Worm (Caenorhabditis elegans): ENCODE data around the gene srj-53.

Gene srj-53

DNA sequence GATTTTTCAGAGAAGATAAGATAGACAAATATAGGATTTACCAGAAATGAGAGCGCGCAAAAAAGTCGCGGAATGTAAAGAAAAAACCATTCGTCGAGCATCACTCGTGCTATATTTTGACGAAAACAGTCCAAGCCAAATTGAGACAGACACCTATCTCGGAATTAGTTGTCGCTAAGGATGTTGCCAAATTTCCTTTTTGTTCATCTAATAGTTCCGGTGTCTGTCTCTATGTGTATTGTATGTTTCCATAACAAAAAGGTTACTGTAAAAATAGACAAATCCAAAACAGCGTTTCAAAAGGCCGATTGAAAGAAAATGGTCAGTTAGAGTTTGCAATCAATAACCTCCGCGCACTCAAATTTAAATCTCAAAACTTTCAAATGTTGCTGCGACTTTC lies at the start of gene srj-53:
Gene srj-53, minus strand, starts transcription at position 101 of the 400 bp plus-strand sequence.
- no peak for TF ChIP-seq gei-17 (GFP tag; optimal IDR thresholded peaks at IDR 0.05)
- TF ChIP-seq cebp-1 (GFP tag; IDR thresholded peaks at IDR 0.05) = no peak
- no peak for TF ChIP-seq cebp-1 (tag; optimal IDR thresholded peaks at IDR 0.05)
- no peak for TF ChIP-seq egl-18 (GFP tag; IDR thresholded peaks at IDR 0.05)
- no peak for TF ChIP-seq egrh-3 (GFP tag; IDR thresholded peaks at IDR 0.05)
- TF ChIP-seq pha-4 (tag; optimal IDR thresholded peaks at IDR 0.05) = no peak
- TF ChIP-seq efl-1 (GFP tag; optimal IDR thresholded peaks at IDR 0.05) = no peak
- no peak for TF ChIP-seq hmg-20 (GFP tag; IDR thresholded peaks at IDR 0.05)

DNA sequence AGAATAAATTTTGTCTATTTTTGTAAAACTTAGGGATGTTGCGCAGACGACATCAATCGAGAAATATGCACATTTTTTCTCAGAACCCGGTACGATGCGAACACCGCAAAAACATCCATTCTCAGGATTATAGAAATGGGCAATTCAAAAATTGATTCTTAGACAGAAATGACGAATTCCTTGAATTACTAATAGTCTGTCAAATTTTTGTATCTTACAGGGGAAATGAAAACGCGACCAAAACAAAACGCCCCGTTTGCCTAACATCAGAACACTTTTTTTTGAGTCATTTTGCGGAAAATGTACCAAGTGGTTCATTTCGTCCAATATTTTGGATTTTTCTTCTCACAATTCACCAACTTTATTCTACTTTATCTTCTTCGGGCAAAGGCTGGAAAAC lies 48.8 kb upstream of the srj-53 start, which contains the start of gene str-134:
Gene str-134, plus strand, starts transcription at position 301 of the 400 bp plus-strand sequence.
- no peak for TF ChIP-seq ztf-28 (GFP tag; IDR thresholded peaks at IDR 0.05)
- TF ChIP-seq hlh-12 (tag; optimal IDR thresholded peaks at IDR 0.05) = no peak
- TF ChIP-seq nfya-1 (tag; optimal IDR thresholded peaks at IDR 0.05; ENCODE audit: borderline replicate concordance, insufficient read depth) = no peak
- TF ChIP-seq ceh-40 (GFP tag; IDR thresholded peaks at IDR 0.05) = no peak
- TF ChIP-seq madf-8 (GFP tag; conservative IDR thresholded peaks at IDR 0.05) = no peak
- no peak for TF ChIP-seq hsf-1 (GFP tag; IDR thresholded peaks at IDR 0.05)
- no peak for TF ChIP-seq tbx-9 (tag; optimal IDR thresholded peaks at IDR 0.05; ENCODE audit: borderline replicate concordance)
- TF ChIP-seq snpc-1.1 (tag; optimal IDR thresholded peaks at IDR 0.05; ENCODE audit: insufficient read depth) = no peak
- no peak for TF ChIP-seq ztf-26 (tag; optimal IDR thresholded peaks at IDR 0.05)
- TF ChIP-seq F22D6.2 (tag; optimal IDR thresholded peaks at IDR 0.05) = no peak
- no peak for TF ChIP-seq pbrm-1 (GFP tag; IDR thresholded peaks at IDR 0.05)

DNA sequence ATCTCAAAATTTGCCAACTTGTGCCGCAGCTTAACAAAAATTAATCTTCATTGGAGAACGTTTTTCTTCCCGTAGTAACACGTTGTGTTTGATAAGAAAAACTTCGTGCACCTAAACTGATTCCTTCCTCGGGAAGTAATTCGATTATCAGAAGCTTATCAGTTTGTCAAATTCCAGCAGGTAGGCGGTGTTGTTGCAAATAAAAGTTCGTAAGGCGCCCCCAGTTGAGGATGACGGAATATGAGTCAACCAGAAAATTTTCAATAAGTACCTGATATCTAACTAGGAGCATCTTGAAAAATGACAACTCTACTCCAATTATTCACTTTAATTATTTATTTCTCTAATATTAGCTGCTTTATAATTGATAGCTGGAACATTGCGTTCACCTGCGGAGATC lies 47.3 kb upstream of the srj-53 start, which contains the start of gene C05E4.7:
Gene C05E4.7, plus strand, starts transcription at position 301 of the 400 bp plus-strand sequence.
- no peak for TF ChIP-seq ccch-3 (GFP tag; optimal IDR thresholded peaks at IDR 0.05)
- TF ChIP-seq egl-18 (GFP tag; IDR thresholded peaks at IDR 0.05) = no peak
- TF ChIP-seq him-1 (tag; optimal IDR thresholded peaks at IDR 0.05) = no peak
- no peak for TF ChIP-seq ceh-58 (GFP tag; IDR thresholded peaks at IDR 0.05)

DNA sequence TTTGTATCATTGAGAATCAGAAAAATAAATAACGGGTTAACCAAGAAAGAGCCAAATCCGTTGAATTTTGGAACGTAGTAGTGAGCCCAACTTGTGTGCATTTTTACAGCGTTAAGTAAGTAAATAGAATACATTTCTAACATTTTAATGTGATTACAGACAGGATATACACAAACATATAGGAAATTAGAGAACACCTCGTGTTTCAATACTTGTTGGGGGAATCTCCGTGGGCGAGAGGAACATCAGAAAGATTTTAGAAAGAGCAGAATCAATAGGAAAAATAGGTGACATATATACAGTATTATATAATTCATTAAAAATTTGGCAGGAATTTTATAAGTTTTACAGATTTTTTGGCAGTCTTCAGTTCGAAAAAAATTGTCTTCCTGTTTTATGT lies 44.2 kb upstream of the srj-53 start, which contains the start of gene srj-24:
Gene srj-24, minus strand, starts transcription at position 101 of the 400 bp plus-strand sequence.
- TF ChIP-seq pha-4 (tag; optimal IDR thresholded peaks at IDR 0.05) (no peak), egl-18 (GFP tag; IDR thresholded peaks at IDR 0.05) (no peak), K12H6.12 (tag; optimal IDR thresholded peaks at IDR 0.05) (no peak), F22D6.2 (tag; optimal IDR thresholded peaks at IDR 0.05) (no peak), somi-1 (GFP tag; optimal IDR thresholded peaks at IDR 0.05) (no peak), ekl-4 (GFP tag; IDR thresholded peaks at IDR 0.05) (no peak), mes-4 (tag; optimal IDR thresholded peaks at IDR 0.05) (no peak), let-607 (tag; optimal IDR thresholded peaks at IDR 0.05) (no peak), egrh-3 (GFP tag; IDR thresholded peaks at IDR 0.05) (no peak), ztf-18 (tag; optimal IDR thresholded peaks at IDR 0.05) (no peak), nhr-80 (tag; optimal IDR thresholded peaks at IDR 0.05) (no peak), F33H1.4 (GFP tag; IDR thresholded peaks at IDR 0.05) (no peak), aptf-2 (GFP tag; conservative IDR thresholded peaks at IDR 0.05) (no peak), aptf-3 (GFP tag; IDR thresholded peaks at IDR 0.05) (no peak), ceh-27 (GFP tag; optimal IDR thresholded peaks at IDR 0.05) (no peak), efl-1 (GFP tag; optimal IDR thresholded peaks at IDR 0.05) (no peak), B0261.1 (tag; optimal IDR thresholded peaks at IDR 0.05) (no peak)
